ENCODE assay signal across 4 fruit fly cellular contexts in the genomic region with DNA sequence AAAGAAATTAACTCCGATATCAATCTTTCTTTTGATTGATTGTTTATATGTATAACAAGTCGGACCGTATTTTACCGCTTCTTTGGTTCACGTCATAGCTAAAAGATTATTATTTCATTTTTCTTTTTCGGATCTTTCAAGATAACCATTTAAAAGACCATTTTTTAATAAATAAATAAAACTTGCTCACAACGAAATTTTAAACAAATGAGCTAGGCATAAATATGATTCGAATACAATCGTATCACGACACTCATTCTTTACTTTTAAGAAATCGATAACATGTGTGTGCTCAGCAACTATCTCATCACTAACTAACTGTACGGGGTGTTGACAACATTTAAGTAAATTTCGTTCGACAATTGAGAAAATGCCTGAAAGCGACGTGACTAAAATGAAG.
TF ChIP-seq lines count a peak whose summit lies in the region.

Gene CG8149, plus strand, starts transcription at position 302 of the 400 bp plus-strand sequence.

- TF ChIP-seq CTCF in whole organism, embryonic (GFP tag; optimal IDR thresholded peaks at IDR 0.05; lab: Kevin White, UChicago), result peak; percentile 16

TF ChIP-seq in whole organism, adult, 20 proteins besides CTCF, POLR2A, EP300 and RAD21:
- TF ChIP-seq Mnt (GFP tag; optimal IDR thresholded peaks at IDR 0.05; lab: Kevin White, UChicago), result peak; percentile 38
- no peak for TF ChIP-seq CG7045 (GFP tag; optimal IDR thresholded peaks at IDR 0.05; lab: Kevin White, UChicago)
- no peak for TF ChIP-seq CG7101 (tag; optimal IDR thresholded peaks at IDR 0.05; lab: Kevin White, UChicago)
- peak; percentile 93 for TF ChIP-seq kay (GFP tag; lab: Kevin White, UChicago; ENCODE audit: borderline replicate concordance)
- no peak for TF ChIP-seq Clk (GFP tag; optimal IDR thresholded peaks at IDR 0.05; lab: Kevin White, UChicago)
- no peak for TF ChIP-seq cnc (optimal IDR thresholded peaks at IDR 0.05; lab: Kevin White, UChicago)
- TF ChIP-seq bab1 (GFP tag; optimal IDR thresholded peaks at IDR 0.05; lab: Kevin White, UChicago), result peak; percentile 66
- no peak for TF ChIP-seq toe (GFP tag; optimal IDR thresholded peaks at IDR 0.05; lab: Kevin White, UChicago)
- no peak for TF ChIP-seq CG1620 (GFP tag; optimal IDR thresholded peaks at IDR 0.05; lab: Kevin White, UChicago)
- no peak for TF ChIP-seq ovo (GFP tag; optimal IDR thresholded peaks at IDR 0.05; lab: Kevin White, UChicago)
- peak; percentile 50 for TF ChIP-seq CG14711 (tag; optimal IDR thresholded peaks at IDR 0.05; lab: Kevin White, UChicago)

TF ChIP-seq in whole organism, embryonic, 481 proteins besides CTCF, POLR2A, EP300 and RAD21 (continues in another document):
- TF ChIP-seq bab2 (GFP tag; optimal IDR thresholded peaks at IDR 0.05; lab: Kevin White, UChicago) (peak; percentile 33), Vsx1 (GFP tag; optimal IDR thresholded peaks at IDR 0.05; lab: Kevin White, UChicago) (peak; percentile 69), dmrt11E (tag; optimal IDR thresholded peaks at IDR 0.05; lab: Kevin White, UChicago) (peak; percentile 31), hbn (GFP tag; IDR thresholded peaks at IDR 0.05; lab: Robert Waterston, UW; ENCODE audit: partially characterized antibody) (peak; percentile 84), Dref (GFP tag; IDR thresholded peaks at IDR 0.05; lab: Robert Waterston, UW) (peak; percentile 82), nerfin-2 (GFP tag; IDR thresholded peaks at IDR 0.05; lab: Robert Waterston, UW; ENCODE audit: partially characterized antibody) (peak; percentile 83), CG8924 (tag; optimal IDR thresholded peaks at IDR 0.05; lab: Kevin White, UChicago) (peak; percentile 72), Dll (GFP tag; IDR thresholded peaks at IDR 0.05; lab: Robert Waterston, UW; ENCODE audit: partially characterized antibody) (peak; percentile 97), E2f2 (GFP tag; IDR thresholded peaks at IDR 0.05; lab: Robert Waterston, UW) (peak; percentile 75), Bgb (GFP tag; IDR thresholded peaks at IDR 0.05; lab: Robert Waterston, UW; ENCODE audit: partially characterized antibody) (peak; percentile 95), Ssrp (tag; optimal IDR thresholded peaks at IDR 0.05; lab: Kevin White, UChicago) (peak; percentile 15), lbe (GFP tag; optimal IDR thresholded peaks at IDR 0.05; lab: Kevin White, UChicago) (peak; percentile 70), oc (tag; optimal IDR thresholded peaks at IDR 0.05; lab: Kevin White, UChicago) (no peak), stwl (tag; optimal IDR thresholded peaks at IDR 0.05; lab: Kevin White, UChicago) (peak; percentile 80), CG2116 (GFP tag; optimal IDR thresholded peaks at IDR 0.05; lab: Kevin White, UChicago) (peak; percentile 83), Hey (tag; optimal IDR thresholded peaks at IDR 0.05; lab: Kevin White, UChicago) (no peak), CG7271 (tag; optimal IDR thresholded peaks at IDR 0.05; lab: Kevin White, UChicago) (no peak), Rx (GFP tag; IDR thresholded peaks at IDR 0.05; lab: Robert Waterston, UW) (no peak), CG17568 (GFP tag; optimal IDR thresholded peaks at IDR 0.05; lab: Kevin White, UChicago) (peak; percentile 25), CG15601 (tag; optimal IDR thresholded peaks at IDR 0.05; lab: Kevin White, UChicago) (peak; percentile 54), CG14860 (GFP tag; IDR thresholded peaks at IDR 0.05; lab: Robert Waterston, UW; ENCODE audit: partially characterized antibody) (peak; percentile 80), YL-1 (GFP tag; optimal IDR thresholded peaks at IDR 0.05; lab: Kevin White, UChicago) (peak; percentile 71), row (GFP tag; IDR thresholded peaks at IDR 0.05; lab: Robert Waterston, UW) (peak; percentile 60), CG12659 (GFP tag; optimal IDR thresholded peaks at IDR 0.05; lab: Kevin White, UChicago) (peak; percentile 78)

TF ChIP-seq in whole organism, prepupa, 60 proteins besides CTCF, POLR2A, EP300 and RAD21:
- no peak for TF ChIP-seq CG11762 (GFP tag; optimal IDR thresholded peaks at IDR 0.05; lab: Kevin White, UChicago; ENCODE audit: insufficient read depth)
- TF ChIP-seq dsx (GFP tag; optimal IDR thresholded peaks at IDR 0.05; lab: Kevin White, UChicago; ENCODE audit: poor library complexity, severe bottlenecking), result peak; percentile 11
- peak; percentile 35 for TF ChIP-seq CG1621 (tag; optimal IDR thresholded peaks at IDR 0.05; lab: Kevin White, UChicago)
- TF ChIP-seq CG3919 (GFP tag; optimal IDR thresholded peaks at IDR 0.05; lab: Kevin White, UChicago), result no peak
- TF ChIP-seq net (GFP tag; optimal IDR thresholded peaks at IDR 0.05; lab: Kevin White, UChicago), result no peak
- no peak for TF ChIP-seq Blimp-1 (GFP tag; optimal IDR thresholded peaks at IDR 0.05; lab: Kevin White, UChicago)
- TF ChIP-seq fkh (GFP tag; optimal IDR thresholded peaks at IDR 0.05; lab: Kevin White, UChicago), result peak; percentile 76
- TF ChIP-seq Sox14 (GFP tag; optimal IDR thresholded peaks at IDR 0.05; lab: Kevin White, UChicago), result peak; percentile 39
- peak; percentile 27 for TF ChIP-seq esn (GFP tag; optimal IDR thresholded peaks at IDR 0.05; lab: Kevin White, UChicago)
- peak; percentile 21 for TF ChIP-seq topi (GFP tag; optimal IDR thresholded peaks at IDR 0.05; lab: Kevin White, UChicago)
- TF ChIP-seq Eip78C (GFP tag; lab: Kevin White, UChicago), result peak; percentile 10
- no peak for TF ChIP-seq Hr4 (GFP tag; optimal IDR thresholded peaks at IDR 0.05; lab: Kevin White, UChicago)
- TF ChIP-seq lz (GFP tag; optimal IDR thresholded peaks at IDR 0.05; lab: Kevin White, UChicago), result peak; percentile 14

TF ChIP-seq in whole organism, wandering third instar larva, 38 proteins besides CTCF, POLR2A, EP300 and RAD21:
- peak; percentile 75 for TF ChIP-seq fru (GFP tag; optimal IDR thresholded peaks at IDR 0.05; lab: Kevin White, UChicago)
- no peak for TF ChIP-seq Abd-B (GFP tag; optimal IDR thresholded peaks at IDR 0.05; lab: Kevin White, UChicago)
- peak; percentile 4 for TF ChIP-seq brk (GFP tag; optimal IDR thresholded peaks at IDR 0.05; lab: Kevin White, UChicago)
- peak; percentile 36 for TF ChIP-seq Hr83 (GFP tag; optimal IDR thresholded peaks at IDR 0.05; lab: Kevin White, UChicago; ENCODE audit: poor library complexity, severe bottlenecking)
- no peak for TF ChIP-seq lola (GFP tag; optimal IDR thresholded peaks at IDR 0.05; lab: Kevin White, UChicago)
- no peak for TF ChIP-seq CG9705 (GFP tag; optimal IDR thresholded peaks at IDR 0.05; lab: Kevin White, UChicago)
- no peak for TF ChIP-seq sv (GFP tag; optimal IDR thresholded peaks at IDR 0.05; lab: Kevin White, UChicago)
- TF ChIP-seq Hr78 (GFP tag; optimal IDR thresholded peaks at IDR 0.05; lab: Kevin White, UChicago), result no peak
- TF ChIP-seq Sp1 (GFP tag; optimal IDR thresholded peaks at IDR 0.05; lab: Kevin White, UChicago), result peak; percentile 8
- no peak for TF ChIP-seq pan (optimal IDR thresholded peaks at IDR 0.05; lab: Kevin White, UChicago)
- peak; percentile 29 for TF ChIP-seq Dif (GFP tag; optimal IDR thresholded peaks at IDR 0.05; lab: Kevin White, UChicago; ENCODE audit: partially characterized antibody)
- TF ChIP-seq usp (GFP tag; optimal IDR thresholded peaks at IDR 0.05; lab: Kevin White, UChicago), result no peak
- TF ChIP-seq OdsH (GFP tag; optimal IDR thresholded peaks at IDR 0.05; lab: Kevin White, UChicago), result peak; percentile 9
- TF ChIP-seq dmrt93B (GFP tag; optimal IDR thresholded peaks at IDR 0.05; lab: Kevin White, UChicago), result no peak
- TF ChIP-seq Mio (GFP tag; optimal IDR thresholded peaks at IDR 0.05; lab: Kevin White, UChicago), result no peak
- TF ChIP-seq ey (GFP tag; optimal IDR thresholded peaks at IDR 0.05; lab: Kevin White, UChicago), result no peak
- TF ChIP-seq Myc (optimal IDR thresholded peaks at IDR 0.05; lab: Kevin White, UChicago), result no peak
- no peak for TF ChIP-seq CG32264 (GFP tag; optimal IDR thresholded peaks at IDR 0.05; lab: Kevin White, UChicago)
- TF ChIP-seq jim (GFP tag; optimal IDR thresholded peaks at IDR 0.05; lab: Kevin White, UChicago), result no peak
- TF ChIP-seq Hnf4 (GFP tag; optimal IDR thresholded peaks at IDR 0.05; lab: Kevin White, UChicago), result peak; percentile 18
- TF ChIP-seq woc (GFP tag; optimal IDR thresholded peaks at IDR 0.05; lab: Kevin White, UChicago), result peak; percentile 30
- no peak for TF ChIP-seq rgr (GFP tag; optimal IDR thresholded peaks at IDR 0.05; lab: Kevin White, UChicago)
- no peak for TF ChIP-seq HLH106 (tag; optimal IDR thresholded peaks at IDR 0.05; lab: Kevin White, UChicago)
- no peak for TF ChIP-seq N (GFP tag; optimal IDR thresholded peaks at IDR 0.05; lab: Kevin White, UChicago)
- peak; percentile 77 for TF ChIP-seq Jra (GFP tag; optimal IDR thresholded peaks at IDR 0.05; lab: Kevin White, UChicago)
- peak; percentile 51 for TF ChIP-seq h (GFP tag; optimal IDR thresholded peaks at IDR 0.05; lab: Kevin White, UChicago)
- TF ChIP-seq Rel (GFP tag; optimal IDR thresholded peaks at IDR 0.05; lab: Kevin White, UChicago), result no peak
- TF ChIP-seq Rel (tag; optimal IDR thresholded peaks at IDR 0.05; lab: Kevin White, UChicago), result peak; percentile 24
- TF ChIP-seq tai (GFP tag; optimal IDR thresholded peaks at IDR 0.05; lab: Kevin White, UChicago), result peak; percentile 71
- no peak for TF ChIP-seq dsf (GFP tag; optimal IDR thresholded peaks at IDR 0.05; lab: Kevin White, UChicago; ENCODE audit: borderline replicate concordance)
- TF ChIP-seq CrebA (GFP tag; optimal IDR thresholded peaks at IDR 0.05; lab: Kevin White, UChicago; ENCODE audit: borderline replicate concordance), result no peak
- peak; percentile 14 for TF ChIP-seq psq (GFP tag; optimal IDR thresholded peaks at IDR 0.05; lab: Kevin White, UChicago)
